Worm (Caenorhabditis elegans): ENCODE results near the gene R04D3.3.

The R04D3.3 gene

DNA sequence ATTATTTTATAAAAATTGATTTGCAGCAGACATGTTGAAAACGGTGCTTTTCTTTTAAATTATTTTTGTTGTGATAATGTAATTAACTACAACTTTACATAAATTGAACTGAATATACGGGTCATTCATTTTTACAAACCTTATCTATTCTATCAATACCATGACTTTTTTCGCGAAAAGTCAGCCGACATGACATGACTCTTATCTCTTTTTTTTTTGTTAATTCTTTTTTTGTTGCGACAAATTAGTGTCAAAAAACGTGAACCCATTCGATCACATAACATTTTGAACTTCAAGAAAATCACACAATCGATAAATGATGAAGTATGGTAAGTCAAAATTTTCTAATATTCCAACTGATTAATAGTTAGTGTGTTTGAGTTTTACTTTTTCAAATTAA lies 37.6 kb upstream of the R04D3.3 start, which contains the start of gene sir-2.2:
Gene sir-2.2 (plus strand): TSS at position 34 of the 400 bp plus-strand sequence.
- no peak for TF ChIP-seq aly-1 (tag; optimal IDR thresholded peaks at IDR 0.05)
- TF ChIP-seq ceh-13 (GFP tag; optimal IDR thresholded peaks at IDR 0.05) = no peak
- no peak for TF ChIP-seq hmg-4 (GFP tag; optimal IDR thresholded peaks at IDR 0.05)
- no peak for TF ChIP-seq ama-1 (optimal IDR thresholded peaks at IDR 0.05)
- TF ChIP-seq tra-4 (tag; optimal IDR thresholded peaks at IDR 0.05) = no peak
- TF ChIP-seq F13C5.2 (tag; optimal IDR thresholded peaks at IDR 0.05) = no peak
- TF ChIP-seq flt-1 (GFP tag; IDR thresholded peaks at IDR 0.05) = no peak
- TF ChIP-seq scrt-1 (GFP tag; IDR thresholded peaks at IDR 0.05) = no peak
- TF ChIP-seq tbx-37 (GFP tag; conservative IDR thresholded peaks at IDR 0.05) = no peak
- TF ChIP-seq sea-1 (GFP tag; conservative IDR thresholded peaks at IDR 0.05) = no peak
- TF ChIP-seq ets-7 (tag; optimal IDR thresholded peaks at IDR 0.05) = no peak
- no peak for TF ChIP-seq B0310.2 (tag; optimal IDR thresholded peaks at IDR 0.05)
- TF ChIP-seq tbx-11 (GFP tag; IDR thresholded peaks at IDR 0.05) = no peak
- no peak for TF ChIP-seq hnd-1 (tag; optimal IDR thresholded peaks at IDR 0.05)
- TF ChIP-seq pes-1 (GFP tag; IDR thresholded peaks at IDR 0.05) = no peak

DNA sequence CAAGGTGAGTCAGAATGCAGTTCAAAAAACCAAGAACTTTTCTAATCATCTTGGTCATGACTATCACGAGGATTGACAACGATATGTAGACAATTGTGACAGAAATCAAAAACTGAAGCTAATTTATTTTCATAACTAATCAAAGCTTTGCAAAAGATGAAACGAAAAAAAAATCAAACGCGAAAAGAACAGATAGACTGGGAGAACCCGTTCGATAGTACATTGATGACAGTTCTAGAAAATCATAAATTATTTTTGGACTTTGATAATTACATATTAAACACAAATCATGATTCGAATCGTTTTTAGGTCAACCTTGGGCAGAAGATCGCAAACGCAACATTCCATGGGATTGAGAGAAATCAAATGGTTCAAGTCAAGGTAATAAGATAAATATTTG lies 34.6 kb upstream of the R04D3.3 start:
- no peak for TF ChIP-seq hmg-4 (GFP tag; optimal IDR thresholded peaks at IDR 0.05)
- no peak for TF ChIP-seq tra-4 (tag; optimal IDR thresholded peaks at IDR 0.05)
- TF ChIP-seq ama-1 (optimal IDR thresholded peaks at IDR 0.05) = no peak
- TF ChIP-seq tbx-37 (GFP tag; conservative IDR thresholded peaks at IDR 0.05) = no peak
- TF ChIP-seq scrt-1 (GFP tag; IDR thresholded peaks at IDR 0.05) = no peak
- TF ChIP-seq hmbx-1 (tag; optimal IDR thresholded peaks at IDR 0.05) = no peak
- no peak for TF ChIP-seq sea-1 (GFP tag; conservative IDR thresholded peaks at IDR 0.05)
- TF ChIP-seq pes-1 (GFP tag; IDR thresholded peaks at IDR 0.05) = no peak

DNA sequence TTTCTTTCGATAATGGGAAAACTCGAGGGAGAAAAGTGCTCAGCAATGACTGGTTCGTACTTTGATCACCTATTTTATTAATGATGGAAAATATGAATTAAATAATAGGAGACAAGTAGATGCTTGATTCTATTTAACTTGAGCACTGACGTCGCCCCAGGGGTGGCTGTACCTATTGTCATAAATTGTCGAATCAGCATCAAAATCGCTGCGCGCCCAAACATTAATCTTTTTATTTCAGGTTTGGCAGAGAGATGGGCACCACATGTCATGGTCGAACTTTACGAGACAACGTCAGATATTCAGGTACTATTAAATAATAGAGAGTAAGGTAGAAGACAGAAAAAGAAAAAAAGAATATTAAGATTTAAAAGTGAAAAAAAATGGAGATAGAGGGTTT lies 33.9 kb upstream of the R04D3.3 start:
- TF ChIP-seq scrt-1 (GFP tag; IDR thresholded peaks at IDR 0.05) = no peak
- TF ChIP-seq tbx-11 (GFP tag; IDR thresholded peaks at IDR 0.05) = no peak
- TF ChIP-seq sea-1 (GFP tag; conservative IDR thresholded peaks at IDR 0.05) = no peak
- TF ChIP-seq pes-1 (GFP tag; IDR thresholded peaks at IDR 0.05) = no peak
- TF ChIP-seq hmg-4 (GFP tag; optimal IDR thresholded peaks at IDR 0.05) = no peak
- TF ChIP-seq ceh-13 (GFP tag; optimal IDR thresholded peaks at IDR 0.05) = no peak
- no peak for TF ChIP-seq F13C5.2 (tag; optimal IDR thresholded peaks at IDR 0.05)
- TF ChIP-seq tra-4 (tag; optimal IDR thresholded peaks at IDR 0.05) = no peak
- TF ChIP-seq B0310.2 (tag; optimal IDR thresholded peaks at IDR 0.05) = no peak
- TF ChIP-seq ceh-36 (tag; optimal IDR thresholded peaks at IDR 0.05) = no peak
- no peak for TF ChIP-seq tbx-37 (GFP tag; conservative IDR thresholded peaks at IDR 0.05)
- TF ChIP-seq aly-1 (tag; optimal IDR thresholded peaks at IDR 0.05) = no peak
- no peak for TF ChIP-seq hmbx-1 (tag; optimal IDR thresholded peaks at IDR 0.05)
- no peak for TF ChIP-seq ama-1 (optimal IDR thresholded peaks at IDR 0.05)
- TF ChIP-seq hnd-1 (tag; optimal IDR thresholded peaks at IDR 0.05) = no peak

DNA sequence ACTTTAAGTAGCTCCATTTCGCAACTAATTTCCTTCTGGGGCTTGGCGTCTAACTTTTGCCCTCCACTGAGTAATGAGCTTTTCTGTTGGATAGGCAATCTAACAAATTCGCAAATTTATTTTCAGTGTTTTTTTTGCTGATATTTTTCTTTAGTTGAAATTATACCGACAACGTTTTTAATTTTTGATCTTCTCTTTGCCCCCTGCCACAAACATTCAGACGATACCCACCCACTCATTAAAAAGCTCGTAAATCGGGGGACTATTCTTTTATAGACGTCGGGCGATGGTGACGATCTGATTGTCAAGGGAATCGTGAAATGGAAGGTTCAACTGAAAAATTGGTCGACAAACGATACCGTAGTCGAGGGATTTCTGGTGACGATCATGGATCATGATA lies 33.3 kb upstream of the R04D3.3 start:
- no peak for TF ChIP-seq F13C5.2 (tag; optimal IDR thresholded peaks at IDR 0.05)
- TF ChIP-seq aly-1 (tag; optimal IDR thresholded peaks at IDR 0.05) = no peak
- no peak for TF ChIP-seq tbx-37 (GFP tag; conservative IDR thresholded peaks at IDR 0.05)
- TF ChIP-seq ceh-36 (tag; optimal IDR thresholded peaks at IDR 0.05) = no peak
- no peak for TF ChIP-seq pes-1 (GFP tag; IDR thresholded peaks at IDR 0.05)
- TF ChIP-seq hmg-4 (GFP tag; optimal IDR thresholded peaks at IDR 0.05) = no peak
- no peak for TF ChIP-seq ets-7 (tag; optimal IDR thresholded peaks at IDR 0.05)
- no peak for TF ChIP-seq hmbx-1 (tag; optimal IDR thresholded peaks at IDR 0.05)
- no peak for TF ChIP-seq hnd-1 (tag; optimal IDR thresholded peaks at IDR 0.05)
- no peak for TF ChIP-seq flt-1 (GFP tag; IDR thresholded peaks at IDR 0.05)
- TF ChIP-seq B0310.2 (tag; optimal IDR thresholded peaks at IDR 0.05) = no peak
- no peak for TF ChIP-seq sea-1 (GFP tag; conservative IDR thresholded peaks at IDR 0.05)
- TF ChIP-seq tbx-11 (GFP tag; IDR thresholded peaks at IDR 0.05) = no peak
- TF ChIP-seq ama-1 (optimal IDR thresholded peaks at IDR 0.05) = no peak
- no peak for TF ChIP-seq tra-4 (tag; optimal IDR thresholded peaks at IDR 0.05)

DNA sequence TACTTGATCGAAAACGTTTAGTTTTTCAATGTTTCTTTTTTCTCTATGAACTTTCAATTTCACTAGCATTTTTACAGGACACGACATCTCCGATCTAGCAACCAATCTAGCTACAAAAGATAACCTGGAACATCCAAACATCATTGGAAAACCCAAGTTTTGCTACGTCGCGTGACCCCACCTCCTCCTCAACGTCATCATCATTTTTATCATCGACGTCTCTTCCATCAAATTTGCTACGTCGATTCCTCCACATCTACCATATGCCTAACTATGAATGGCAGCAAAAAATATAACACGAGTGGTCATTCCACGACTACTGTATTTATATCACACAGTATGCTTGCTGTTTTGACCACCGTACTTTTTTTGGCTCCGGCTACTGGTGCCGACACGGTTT lies 32.5 kb upstream of the R04D3.3 start, which contains the start of gene F46G10.2:
Gene F46G10.2 (plus strand): TSS at position 78 of the 400 bp plus-strand sequence.
- no peak for TF ChIP-seq ceh-36 (tag; optimal IDR thresholded peaks at IDR 0.05)
- TF ChIP-seq hmg-4 (GFP tag; optimal IDR thresholded peaks at IDR 0.05) = no peak
- no peak for TF ChIP-seq pes-1 (GFP tag; IDR thresholded peaks at IDR 0.05)
- no peak for TF ChIP-seq tbx-11 (GFP tag; IDR thresholded peaks at IDR 0.05)
- no peak for TF ChIP-seq hmbx-1 (tag; optimal IDR thresholded peaks at IDR 0.05)
- TF ChIP-seq F13C5.2 (tag; optimal IDR thresholded peaks at IDR 0.05) = no peak
- TF ChIP-seq tbx-37 (GFP tag; conservative IDR thresholded peaks at IDR 0.05) = no peak
- no peak for TF ChIP-seq ets-7 (tag; optimal IDR thresholded peaks at IDR 0.05)

DNA sequence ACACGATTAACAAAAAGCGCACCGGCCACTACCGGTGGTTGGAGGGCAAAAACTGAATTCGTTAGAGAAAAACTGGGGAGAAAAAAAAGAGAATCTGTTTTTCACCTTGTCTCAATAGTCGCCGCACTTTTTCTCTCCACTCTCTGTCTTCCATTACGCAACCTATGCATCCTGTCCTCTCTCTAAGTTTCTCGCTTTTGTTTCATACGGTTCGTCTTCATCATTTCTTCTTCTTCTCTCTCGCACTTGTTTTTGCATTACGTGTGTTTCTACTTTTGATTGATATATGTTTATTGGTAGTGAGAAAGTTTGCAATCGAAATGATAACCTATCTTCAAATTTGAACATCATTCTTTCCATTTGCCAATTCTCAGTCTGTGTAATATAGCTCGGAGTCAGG lies 30.1 kb upstream of the R04D3.3 start:
- no peak for TF ChIP-seq hnd-1 (tag; optimal IDR thresholded peaks at IDR 0.05)
- no peak for TF ChIP-seq tbx-11 (GFP tag; IDR thresholded peaks at IDR 0.05)
- TF ChIP-seq tra-4 (tag; optimal IDR thresholded peaks at IDR 0.05) = no peak
- TF ChIP-seq hmbx-1 (tag; optimal IDR thresholded peaks at IDR 0.05) = no peak
- TF ChIP-seq sea-1 (GFP tag; conservative IDR thresholded peaks at IDR 0.05) = no peak
- no peak for TF ChIP-seq F13C5.2 (tag; optimal IDR thresholded peaks at IDR 0.05)
- TF ChIP-seq ama-1 (optimal IDR thresholded peaks at IDR 0.05) = no peak

DNA sequence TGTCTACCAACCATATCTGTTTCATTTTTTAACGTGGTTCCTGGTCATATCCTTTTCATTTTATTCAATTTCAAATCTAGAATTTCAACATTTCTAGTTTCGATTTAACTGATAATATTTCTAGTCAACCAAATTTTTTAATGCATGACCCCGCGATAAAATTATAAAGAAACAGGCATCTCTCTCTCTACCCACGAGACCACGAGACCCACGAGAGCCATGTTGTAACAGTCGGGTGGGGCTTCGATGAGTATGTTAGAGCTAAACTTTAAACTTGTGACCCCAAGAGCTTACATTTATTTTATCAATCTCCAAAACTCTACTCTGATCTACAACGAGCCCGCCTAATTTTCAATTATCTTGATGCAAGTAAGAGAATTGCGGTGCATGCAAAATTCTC lies 27.9 kb upstream of the R04D3.3 start:
- TF ChIP-seq hnd-1 (tag; optimal IDR thresholded peaks at IDR 0.05) (no peak), tbx-37 (GFP tag; conservative IDR thresholded peaks at IDR 0.05) (no peak), hmg-4 (GFP tag; optimal IDR thresholded peaks at IDR 0.05) (no peak), scrt-1 (GFP tag; IDR thresholded peaks at IDR 0.05) (no peak), F13C5.2 (tag; optimal IDR thresholded peaks at IDR 0.05) (no peak), tbx-11 (GFP tag; IDR thresholded peaks at IDR 0.05) (no peak), flt-1 (GFP tag; IDR thresholded peaks at IDR 0.05) (no peak), ceh-13 (GFP tag; optimal IDR thresholded peaks at IDR 0.05) (no peak), pes-1 (GFP tag; IDR thresholded peaks at IDR 0.05) (no peak), hmbx-1 (tag; optimal IDR thresholded peaks at IDR 0.05) (no peak), sea-1 (GFP tag; conservative IDR thresholded peaks at IDR 0.05) (no peak), ets-7 (tag; optimal IDR thresholded peaks at IDR 0.05) (no peak), ceh-36 (tag; optimal IDR thresholded peaks at IDR 0.05) (no peak)

DNA sequence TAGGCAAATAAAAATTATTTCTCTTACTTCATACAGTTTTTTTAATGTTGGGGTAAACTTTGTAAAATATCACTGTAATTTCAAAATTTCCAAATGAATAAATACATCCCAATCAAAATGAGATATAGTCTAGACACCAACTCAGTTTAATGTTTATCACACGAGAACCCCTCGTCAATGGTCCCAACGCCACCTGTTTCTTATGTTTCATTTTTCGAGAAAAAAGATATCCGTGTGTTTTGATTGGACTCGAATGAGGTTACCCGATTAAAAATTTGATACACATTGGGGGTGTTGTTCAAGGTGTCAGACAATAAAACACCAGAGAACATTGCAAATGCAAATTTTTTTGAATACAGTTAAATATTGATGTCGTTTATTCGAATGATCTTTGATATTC lies 27.1 kb upstream of the R04D3.3 start:
- TF ChIP-seq hnd-1 (tag; optimal IDR thresholded peaks at IDR 0.05) (no peak), F13C5.2 (tag; optimal IDR thresholded peaks at IDR 0.05) (no peak), sea-1 (GFP tag; conservative IDR thresholded peaks at IDR 0.05) (no peak), scrt-1 (GFP tag; IDR thresholded peaks at IDR 0.05) (no peak), hmg-4 (GFP tag; optimal IDR thresholded peaks at IDR 0.05) (no peak), B0310.2 (tag; optimal IDR thresholded peaks at IDR 0.05) (no peak), ceh-36 (tag; optimal IDR thresholded peaks at IDR 0.05) (no peak), ceh-13 (GFP tag; optimal IDR thresholded peaks at IDR 0.05) (no peak), flt-1 (GFP tag; IDR thresholded peaks at IDR 0.05) (no peak), tbx-11 (GFP tag; IDR thresholded peaks at IDR 0.05) (no peak), ama-1 (optimal IDR thresholded peaks at IDR 0.05) (no peak), hmbx-1 (tag; optimal IDR thresholded peaks at IDR 0.05) (no peak), ets-7 (tag; optimal IDR thresholded peaks at IDR 0.05) (no peak), tbx-37 (GFP tag; conservative IDR thresholded peaks at IDR 0.05) (no peak), tra-4 (tag; optimal IDR thresholded peaks at IDR 0.05) (no peak), pes-1 (GFP tag; IDR thresholded peaks at IDR 0.05) (no peak), aly-1 (tag; optimal IDR thresholded peaks at IDR 0.05) (no peak)
